Worm (Caenorhabditis elegans): ENCODE measurements around the gene ztf-14.
A peak's percentile ranks its signal among the peaks of the same experiment; 100 is the strongest.

ztf-14 gene

DNA sequence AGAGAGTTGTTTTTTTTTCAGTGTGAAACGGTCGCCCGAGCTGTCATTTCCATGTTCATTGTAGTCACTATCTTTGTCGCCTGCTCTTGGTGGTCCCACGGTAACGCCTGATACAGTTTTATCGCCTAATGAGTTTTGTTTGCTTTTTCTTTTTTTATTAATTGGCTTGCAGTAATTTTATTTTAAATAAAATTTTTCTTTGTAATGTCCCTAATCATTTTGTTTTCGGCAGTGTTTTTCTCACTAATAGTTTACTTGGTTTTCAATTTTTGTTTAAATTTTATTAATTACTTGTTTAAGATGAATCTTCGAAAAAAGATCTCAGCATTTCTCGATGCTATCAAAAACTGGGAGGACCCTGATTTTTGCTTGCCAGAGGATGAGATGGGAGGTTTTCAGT lies 30.3 kb upstream of the ztf-14 start, which contains the start of gene M163.22:
M163.22 (plus strand) TSS at position 301 of the 400 bp plus-strand sequence.
- no peak for TF ChIP-seq zag-1 (tag; optimal IDR thresholded peaks at IDR 0.05)
- TF ChIP-seq ztf-11 (tag; optimal IDR thresholded peaks at IDR 0.05): no peak
- TF ChIP-seq fkh-10 (GFP tag; optimal IDR thresholded peaks at IDR 0.05): no peak
- no peak for TF ChIP-seq dpl-1 (GFP tag; optimal IDR thresholded peaks at IDR 0.05)
- no peak for TF ChIP-seq efl-1 (optimal IDR thresholded peaks at IDR 0.05)
- peak in 1 of 2 experiments; percentile 68 for TF ChIP-seq efl-1 (GFP tag; optimal IDR thresholded peaks at IDR 0.05 in 1 of 2)
- TF ChIP-seq alr-1 (tag; optimal IDR thresholded peaks at IDR 0.05; ENCODE audit: borderline replicate concordance): no peak
- no peak for TF ChIP-seq nhr-11 (tag; optimal IDR thresholded peaks at IDR 0.05)
- no peak for TF ChIP-seq nhr-47 (tag; optimal IDR thresholded peaks at IDR 0.05)

- TF ChIP-seq aha-1 (tag; optimal IDR thresholded peaks at IDR 0.05): no peak
- TF ChIP-seq ceh-82 (tag; optimal IDR thresholded peaks at IDR 0.05): no peak
- TF ChIP-seq aly-2 (tag; optimal IDR thresholded peaks at IDR 0.05): no peak
- no peak for TF ChIP-seq pqm-1 (tag; optimal IDR thresholded peaks at IDR 0.05)
- TF ChIP-seq C04F5.9 (tag; optimal IDR thresholded peaks at IDR 0.05): no peak
- no peak for TF ChIP-seq alr-1 (tag; optimal IDR thresholded peaks at IDR 0.05; ENCODE audit: borderline replicate concordance)
- no peak for TF ChIP-seq zag-1 (tag; optimal IDR thresholded peaks at IDR 0.05)
- no peak for TF ChIP-seq nhr-28 (tag; optimal IDR thresholded peaks at IDR 0.05)
- no peak for TF ChIP-seq unc-62 (GFP tag; optimal IDR thresholded peaks at IDR 0.05)
Measured at ce11 chrX:14466532-14466931, 29.4 kb upstream of the ztf-14 start, which contains the start of gene M163.21. TSS of gene M163.21 (plus strand) at chrX:14466832.

- no peak for TF ChIP-seq zag-1 (tag; optimal IDR thresholded peaks at IDR 0.05)
- TF ChIP-seq mab-9 (GFP tag; IDR thresholded peaks at IDR 0.05): no peak
- TF ChIP-seq aly-2 (tag; optimal IDR thresholded peaks at IDR 0.05): no peak
- TF ChIP-seq efl-1 (optimal IDR thresholded peaks at IDR 0.05): no peak
- no peak for TF ChIP-seq efl-1 (GFP tag; optimal IDR thresholded peaks at IDR 0.05 in 1 of 2)
- no peak for TF ChIP-seq lir-3 (tag; optimal IDR thresholded peaks at IDR 0.05; ENCODE audit: poor library complexity)
- no peak for TF ChIP-seq pqm-1 (tag; optimal IDR thresholded peaks at IDR 0.05)
- no peak for TF ChIP-seq swsn-7 (tag; optimal IDR thresholded peaks at IDR 0.05)
- no peak for TF ChIP-seq unc-30 (tag; optimal IDR thresholded peaks at IDR 0.05)
- TF ChIP-seq xbp-1 (tag; optimal IDR thresholded peaks at IDR 0.05): no peak
- TF ChIP-seq nhr-20 (tag; optimal IDR thresholded peaks at IDR 0.05): no peak
- no peak for TF ChIP-seq mdl-1 (tag; optimal IDR thresholded peaks at IDR 0.05)
- no peak for TF ChIP-seq tbx-2 (tag; optimal IDR thresholded peaks at IDR 0.05)
- TF ChIP-seq hlh-4 (tag; optimal IDR thresholded peaks at IDR 0.05): no peak
Measured at ce11 chrX:14469284-14469683, 26.6 kb upstream of the ztf-14 start, which contains the start of gene M163.9. TSS of gene M163.9 (plus strand) at chrX:14469584.

ce11 chrX:14470687-14471086 lies 25.2 kb upstream of the ztf-14 start, which contains the start of gene M163.10:
TSS of gene M163.10 (plus strand) at chrX:14470987.
- no peak for TF ChIP-seq ama-1 (optimal IDR thresholded peaks at IDR 0.05)

- TF ChIP-seq isw-1 (GFP tag; IDR thresholded peaks at IDR 0.05) (no peak), lsy-2 (tag; optimal IDR thresholded peaks at IDR 0.05) (no peak), mab-9 (GFP tag; IDR thresholded peaks at IDR 0.05) (no peak), dpl-1 (GFP tag; optimal IDR thresholded peaks at IDR 0.05) (no peak), hlh-17 (GFP tag; optimal IDR thresholded peaks at IDR 0.05; ENCODE audit: borderline replicate concordance) (no peak), lin-15B (tag; optimal IDR thresholded peaks at IDR 0.05) (no peak), mdl-1 (tag; optimal IDR thresholded peaks at IDR 0.05) (no peak), zip-4 (GFP tag; optimal IDR thresholded peaks at IDR 0.05) (no peak), C04F5.9 (tag; optimal IDR thresholded peaks at IDR 0.05) (no peak), lin-14 (GFP tag; optimal IDR thresholded peaks at IDR 0.05) (no peak), C16A3.4 (tag; optimal IDR thresholded peaks at IDR 0.05) (no peak), lir-3 (tag; optimal IDR thresholded peaks at IDR 0.05; ENCODE audit: poor library complexity) (no peak)
Measured at ce11 chrX:14473740-14474139, 22.1 kb upstream of the ztf-14 start, which contains the start of gene M163.5. TSS of gene M163.5 (plus strand) at chrX:14474040.

Data from whole organism, L1 larva.